Worm (Caenorhabditis elegans) whole organism, L3 larva: ENCODE data around the gene mnat-1.

Experiments
- R02D3.7 ChIP-seq: fragments of 150-350 bp; optimal IDR thresholded peaks from 2 replicates; lab custom pipeline; 2014; ENCODE audit warnings: missing biosample characterization, missing genetic modification characterization
- ZK546.5 ChIP-seq: sonication (generic microtip); optimal IDR thresholded peaks from 2 replicates; lab custom pipeline; 2017; ENCODE audit warnings: missing biosample characterization, missing genetic modification characterization
- egl-27 ChIP-seq: sonication (generic microtip); optimal IDR thresholded peaks from 4 replicates; lab custom pipeline; 2017; ENCODE audit warnings: missing biosample characterization, missing genetic modification reagents, missing genetic modification characterization
- elt-1 ChIP-seq: fragments of 150-350 bp; optimal IDR thresholded peaks from 2 replicates; lab custom pipeline; 2014; ENCODE audit warnings: missing biosample characterization, missing genetic modification characterization
- lin-39 ChIP-seq: fragments of 150-350 bp; optimal IDR thresholded peaks from 2 replicates; lab custom pipeline; 2018; ENCODE audit warnings: missing biosample characterization, missing genetic modification reagents, missing genetic modification characterization
- mdl-1 ChIP-seq: fragments of 150-350 bp; optimal IDR thresholded peaks from 2 replicates; lab custom pipeline; 2014; ENCODE audit warnings: missing biosample characterization, missing genetic modification characterization
- nhr-237 ChIP-seq: fragments of 150-350 bp; optimal IDR thresholded peaks from 2 replicates; lab custom pipeline; 2014; ENCODE audit warnings: missing biosample characterization, missing genetic modification characterization
- nhr-28 ChIP-seq: fragments of 150-350 bp; optimal IDR thresholded peaks from 2 replicates; lab custom pipeline; 2014; ENCODE audit warnings: missing biosample characterization, missing genetic modification characterization
- tbx-2 ChIP-seq: sonication (generic microtip); optimal IDR thresholded peaks from 2 replicates; lab custom pipeline; 2016; ENCODE audit warnings: mild to moderate bottlenecking, missing genetic modification characterization, missing compliant biosample characterization
- unc-62 ChIP-seq: fragments of 150-350 bp; sonication (generic microtip); optimal IDR thresholded peaks from 4 replicates; lab custom pipeline; 2014; ENCODE audit warnings: missing biosample characterization, missing genetic modification reagents, missing genetic modification characterization

DNA sequence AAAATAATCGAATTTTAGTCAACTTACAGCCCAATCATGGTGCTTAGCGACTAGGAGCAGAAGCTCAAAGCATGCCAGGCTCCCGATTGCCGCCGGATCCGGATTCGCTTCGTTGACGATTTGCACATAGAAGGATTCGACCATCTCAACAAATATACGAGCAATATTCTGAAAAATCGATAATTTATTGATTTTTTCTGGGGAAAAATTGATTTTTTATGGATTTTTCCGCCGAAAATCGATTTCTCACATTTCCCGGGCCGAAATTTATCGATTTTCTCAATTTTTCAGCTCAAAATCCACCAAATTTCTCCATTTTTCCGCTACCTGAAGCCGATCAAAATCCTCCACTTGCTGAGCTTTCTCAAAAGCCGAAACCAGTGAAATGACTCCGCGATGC lies 9.6 kb downstream of the mnat-1 start:
- TF ChIP-seq elt-1 (tag; lab: Kevin White, UChicago) (no peak), tbx-2 (tag; lab: Kevin White, UChicago) (no peak), mdl-1 (tag; lab: Kevin White, UChicago) (no peak), nhr-237 (no peak), R02D3.7 (tag; lab: Kevin White, UChicago) (no peak), unc-62 (GFP tag; lab: Kevin White, UChicago) (no peak), ZK546.5 (tag; lab: Kevin White, UChicago) (no peak), lin-39 (tag; lab: Kevin White, UChicago) (no peak), egl-27 (tag; lab: Kevin White, UChicago) (no peak), nhr-28 (tag; lab: Kevin White, UChicago) (no peak)
